Worm (Caenorhabditis elegans) whole organism, mixed stage, embryonic: ENCODE measurements around the gene scc-3.

Experiments
- M03D4.4 ChIP-seq: sonication (generic microtip); optimal IDR thresholded peaks from 2 replicates; lab custom pipeline; 2017; ENCODE audit warnings: mild to moderate bottlenecking, missing genetic modification characterization, missing compliant biosample characterization
- bed-3 ChIP-seq: fragments of 200-800 bp; sonication (Bioruptor generic); optimal IDR thresholded peaks from 3 replicates; lab custom pipeline; 2018; ENCODE audit warnings: mild to moderate bottlenecking, missing genetic modification characterization, moderate library complexity, missing compliant biosample characterization
- blmp-1 ChIP-seq: fragments of 150-350 bp; optimal IDR thresholded peaks from 2 replicates; lab custom pipeline; 2014; ENCODE audit warnings: missing biosample characterization, missing genetic modification characterization
- ceh-39 ChIP-seq: fragments of 150-350 bp; optimal IDR thresholded peaks from 2 replicates; lab custom pipeline; 2014; ENCODE audit warnings: missing biosample characterization, missing genetic modification characterization
- ceh-43 ChIP-seq: fragments of 200-800 bp; sonication (Bioruptor generic); optimal IDR thresholded peaks from 2 replicates; lab custom pipeline; 2018; ENCODE audit warnings: mild to moderate bottlenecking, missing genetic modification characterization, moderate library complexity, missing compliant biosample characterization
- ceh-83 ChIP-seq: fragments of 200-800 bp; sonication (Bioruptor generic); optimal IDR thresholded peaks from 2 replicates; lab custom pipeline; 2018; ENCODE audit warnings: mild to moderate bottlenecking, missing genetic modification characterization, missing compliant biosample characterization
- ces-1 ChIP-seq: fragments of 150-350 bp; optimal IDR thresholded peaks from 2 replicates; lab custom pipeline; 2014; ENCODE audit warnings: missing biosample characterization, missing genetic modification reagents, missing genetic modification characterization
- cnd-1 ChIP-seq: fragments of 200-800 bp; sonication (Bioruptor generic); optimal IDR thresholded peaks from 2 replicates; lab custom pipeline; 2018; ENCODE audit warnings: mild to moderate bottlenecking, missing genetic modification characterization, missing compliant biosample characterization
- drap-1 ChIP-seq: fragments of 200-800 bp; sonication (Bioruptor generic); optimal IDR thresholded peaks from 3 replicates; lab custom pipeline; 2018; ENCODE audit warnings: mild to moderate bottlenecking, missing genetic modification characterization, missing compliant biosample characterization
- elt-1 ChIP-seq: sonication (generic microtip); optimal IDR thresholded peaks from 2 replicates; lab custom pipeline; 2017; ENCODE audit warnings: missing genetic modification characterization, mild to moderate bottlenecking, missing compliant biosample characterization, antibody characterized with exemption, moderate library complexity, borderline replicate concordance; ENCODE audit not compliant: insufficient read depth
- elt-3 ChIP-seq: fragments of 150-350 bp; optimal IDR thresholded peaks from 2 replicates; lab custom pipeline; 2014; ENCODE audit warnings: missing biosample characterization, missing genetic modification characterization
- flh-1 ChIP-seq: fragments of 200-800 bp; sonication (Bioruptor generic); optimal IDR thresholded peaks from 2 replicates; lab custom pipeline; 2018; ENCODE audit warnings: mild to moderate bottlenecking, missing genetic modification characterization, moderate library complexity, missing compliant biosample characterization
- ham-2 ChIP-seq: fragments of 200-800 bp; sonication (Bioruptor generic); optimal IDR thresholded peaks from 2 replicates; lab custom pipeline; 2018; ENCODE audit warnings: mild to moderate bottlenecking, missing genetic modification characterization, missing compliant biosample characterization
- hlh-1 ChIP-seq: fragments of 150-350 bp; optimal IDR thresholded peaks from 2 replicates; lab custom pipeline; 2014; ENCODE audit warnings: missing biosample characterization, missing genetic modification reagents, missing genetic modification characterization
- lin-13 ChIP-seq: fragments of 150-350 bp; optimal IDR thresholded peaks from 2 replicates; lab custom pipeline; 2014; ENCODE audit warnings: missing biosample characterization, missing genetic modification characterization
- lin-32 ChIP-seq: fragments of 200-800 bp; sonication (Bioruptor generic); optimal IDR thresholded peaks from 2 replicates; lab custom pipeline; 2018; ENCODE audit warnings: mild to moderate bottlenecking, missing genetic modification characterization, missing compliant biosample characterization
- lsy-2 ChIP-seq: fragments of 150-350 bp; optimal IDR thresholded peaks from 2 replicates; lab custom pipeline; 2014; ENCODE audit warnings: missing biosample characterization, missing genetic modification characterization
- mab-5 ChIP-seq: fragments of 150-350 bp; optimal IDR thresholded peaks from 2 replicates; lab custom pipeline; 2014; ENCODE audit warnings: missing biosample characterization, missing genetic modification characterization
- mls-2 ChIP-seq: sonication (generic microtip); optimal IDR thresholded peaks from 2 replicates; lab custom pipeline; 2016; ENCODE audit warnings: mild to moderate bottlenecking, missing genetic modification characterization, moderate library complexity, missing compliant biosample characterization
- nhr-12 ChIP-seq: fragments of 150-350 bp; optimal IDR thresholded peaks from 2 replicates; lab custom pipeline; 2014; ENCODE audit warnings: missing biosample characterization, missing genetic modification characterization
- nhr-2 ChIP-seq: fragments of 150-350 bp; optimal IDR thresholded peaks from 2 replicates; lab custom pipeline; 2014; ENCODE audit warnings: missing biosample characterization, missing genetic modification characterization
- nhr-237 ChIP-seq: fragments of 150-350 bp; optimal IDR thresholded peaks from 2 replicates; lab custom pipeline; 2014; ENCODE audit warnings: missing biosample characterization, missing genetic modification characterization
- nhr-28 ChIP-seq: fragments of 150-350 bp; optimal IDR thresholded peaks from 2 replicates; lab custom pipeline; 2014; ENCODE audit warnings: missing biosample characterization, missing genetic modification characterization
- nhr-76 ChIP-seq: sonication (generic microtip); optimal IDR thresholded peaks from 2 replicates; lab custom pipeline; 2017; ENCODE audit warnings: missing biosample characterization, missing genetic modification characterization
- pha-4 ChIP-seq: fragments of 150-350 bp; optimal IDR thresholded peaks from 2 replicates; lab custom pipeline; 2018; ENCODE audit warnings: missing biosample characterization, missing genetic modification reagents, missing genetic modification characterization
- sem-2 ChIP-seq: fragments of 200-800 bp; sonication (Bioruptor generic); optimal IDR thresholded peaks from 2 replicates; lab custom pipeline; 2018; ENCODE audit warnings: mild to moderate bottlenecking, missing genetic modification characterization, missing compliant biosample characterization
- snpc-4 ChIP-seq: fragments of 150-350 bp; optimal IDR thresholded peaks from 2 replicates; lab custom pipeline; 2014; ENCODE audit warnings: missing biosample characterization, missing genetic modification characterization
- sptf-1 ChIP-seq: sonication (generic microtip); optimal IDR thresholded peaks from 2 replicates; lab custom pipeline; 2017; ENCODE audit warnings: mild to moderate bottlenecking, missing genetic modification characterization, moderate library complexity, missing compliant biosample characterization
- unc-120 ChIP-seq: sonication (generic microtip); optimal IDR thresholded peaks from 2 replicates; lab custom pipeline; 2017; ENCODE audit warnings: missing genetic modification characterization, missing compliant biosample characterization; ENCODE audit not compliant: poor library complexity, severe bottlenecking
- unc-39 ChIP-seq: fragments of 150-350 bp; optimal IDR thresholded peaks from 2 replicates; lab custom pipeline; 2014; ENCODE audit warnings: missing biosample characterization, missing genetic modification characterization
- unc-62 ChIP-seq: fragments of 150-350 bp; optimal IDR thresholded peaks from 2 replicates; lab custom pipeline; 2014; ENCODE audit warnings: missing biosample characterization, missing genetic modification reagents, missing genetic modification characterization
- zip-8 ChIP-seq: fragments of 150-350 bp; optimal IDR thresholded peaks from 2 replicates; lab custom pipeline; 2014; ENCODE audit warnings: missing biosample characterization, missing genetic modification characterization
- ztf-11 ChIP-seq: fragments of 150-350 bp; optimal IDR thresholded peaks from 2 replicates; lab custom pipeline; 2014; ENCODE audit warnings: missing biosample characterization, missing genetic modification characterization

Gene scc-3

DNA sequence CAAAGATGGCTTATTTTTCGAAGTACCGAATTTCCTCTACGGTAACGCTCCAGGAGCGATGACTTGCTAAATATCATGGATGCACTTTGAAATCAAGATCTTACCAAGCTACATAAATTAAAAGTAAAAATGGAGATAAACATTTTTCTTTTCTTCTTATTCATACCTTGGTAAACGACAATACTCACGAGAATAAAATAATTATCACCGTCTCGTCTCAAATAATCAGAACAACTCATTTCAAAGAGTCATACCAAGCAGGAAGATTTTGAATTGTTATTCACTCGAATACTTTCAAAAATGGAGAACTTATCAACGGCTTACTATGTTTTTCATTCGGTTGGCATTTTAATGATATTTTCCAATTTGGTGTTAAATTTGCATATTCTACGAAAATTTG, 39.5 kb downstream of the scc-3 start, which contains the start of gene srbc-45:
srbc-45 (plus strand) TSS at position 301 of the 400 bp plus-strand sequence.
- TF ChIP-seq ceh-83 (GFP tag; lab: Kevin White, UChicago) = no peak
- TF ChIP-seq ces-1 = no peak
- TF ChIP-seq flh-1 (GFP tag; lab: Kevin White, UChicago) = no peak
- TF ChIP-seq mls-2 (tag; lab: Kevin White, UChicago) = no peak
- TF ChIP-seq snpc-4 (tag; lab: Kevin White, UChicago) = no peak
- no peak for TF ChIP-seq nhr-28

- TF ChIP-seq blmp-1 (no peak), lin-13 (no peak), ceh-83 (GFP tag; lab: Kevin White, UChicago) (no peak), sem-2 (GFP tag; lab: Kevin White, UChicago) (no peak), snpc-4 (tag; lab: Kevin White, UChicago) (no peak), ceh-39 (no peak), unc-120 (tag; lab: Kevin White, UChicago) (no peak), drap-1 (GFP tag; lab: Kevin White, UChicago) (no peak), elt-1 (tag; lab: Kevin White, UChicago) (no peak), unc-62 (no peak), mab-5 (tag; lab: Kevin White, UChicago) (no peak), nhr-12 (tag; lab: Kevin White, UChicago) (no peak), lsy-2 (tag; lab: Kevin White, UChicago) (no peak), hlh-1 (no peak), ceh-43 (GFP tag; lab: Kevin White, UChicago) (no peak), nhr-76 (no peak)
Observed at ce11 chrV:12806190-12806589, 42.4 kb downstream of the scc-3 start, which contains the start of gene ZC443.7. Gene ZC443.7, plus strand, starts transcription at chrV:12806490.

ce11 chrV:12809876-12810275, 46.1 kb downstream of the scc-3 start, which contains the start of gene ZC443.1:
Gene ZC443.1, minus strand, starts transcription at chrV:12810080.
- TF ChIP-seq pha-4 = no peak
- no peak for TF ChIP-seq unc-120 (tag; lab: Kevin White, UChicago)
- TF ChIP-seq nhr-2 = no peak
- TF ChIP-seq ham-2 (GFP tag; lab: Kevin White, UChicago) = no peak
- no peak for TF ChIP-seq ces-1
- no peak for TF ChIP-seq mls-2 (tag; lab: Kevin White, UChicago)
- TF ChIP-seq elt-1 (tag; lab: Kevin White, UChicago) = no peak
- TF ChIP-seq sptf-1 = no peak
- no peak for TF ChIP-seq snpc-4 (tag; lab: Kevin White, UChicago)
- TF ChIP-seq hlh-1 = no peak
- no peak for TF ChIP-seq sem-2 (GFP tag; lab: Kevin White, UChicago)

DNA sequence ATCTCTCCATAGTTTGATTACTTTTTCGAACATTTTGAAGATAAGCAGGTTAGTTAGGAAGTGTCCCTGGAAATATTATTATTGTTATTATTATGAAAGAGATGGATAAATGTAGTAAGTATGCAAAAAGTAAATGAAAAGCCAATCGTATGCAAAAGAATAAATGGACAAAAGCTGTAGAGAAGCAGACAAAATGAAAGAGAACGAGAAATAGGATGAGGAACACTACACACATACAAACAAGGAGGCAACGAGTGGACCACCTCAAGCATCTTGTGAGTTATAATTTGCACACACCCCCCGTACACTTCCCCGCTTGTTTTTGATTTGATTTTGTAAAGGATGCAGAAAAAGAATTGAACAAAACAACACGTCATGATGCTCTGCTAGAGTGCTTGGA, 47.4 kb downstream of the scc-3 start, which contains the start of gene ZC443.2:
ZC443.2 (minus strand) TSS at position 67 of the 400 bp plus-strand sequence.
- TF ChIP-seq nhr-2 = no peak
- no peak for TF ChIP-seq ceh-39
- no peak for TF ChIP-seq unc-120 (tag; lab: Kevin White, UChicago)
- TF ChIP-seq nhr-237 (tag; lab: Kevin White, UChicago) = no peak
- TF ChIP-seq sem-2 (GFP tag; lab: Kevin White, UChicago) = no peak
- TF ChIP-seq ces-1 = peak; percentile 59
- no peak for TF ChIP-seq sptf-1
- TF ChIP-seq flh-1 (GFP tag; lab: Kevin White, UChicago) = no peak

- TF ChIP-seq M03D4.4 (no peak), flh-1 (GFP tag; lab: Kevin White, UChicago) (no peak), ham-2 (GFP tag; lab: Kevin White, UChicago) (no peak), nhr-28 (no peak), elt-1 (tag; lab: Kevin White, UChicago) (no peak), ces-1 (no peak), nhr-76 (no peak), lsy-2 (tag; lab: Kevin White, UChicago) (no peak)
Observed at ce11 chrV:12811810-12812209, 48.1 kb downstream of the scc-3 start.

DNA sequence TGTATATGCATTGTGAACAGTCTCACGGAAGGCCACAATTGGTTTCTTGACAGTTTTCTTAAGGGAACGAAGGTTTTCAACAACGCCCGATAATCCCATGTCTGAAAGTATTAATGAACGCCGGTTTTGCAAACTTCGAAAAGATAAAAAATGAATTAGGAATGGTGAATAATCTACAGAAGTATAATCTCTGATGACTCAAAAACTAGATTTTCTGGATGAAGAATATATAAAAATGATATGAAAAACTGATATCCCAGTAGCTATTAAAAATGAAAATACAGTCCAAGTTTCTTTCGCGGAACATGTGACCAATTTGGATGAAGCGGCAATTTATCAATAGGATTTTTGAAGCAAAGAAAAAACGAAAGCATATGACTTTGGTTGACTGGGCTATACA, 50.3 kb downstream of the scc-3 start, which contains the start of gene ZC443.3:
ZC443.3 (minus strand) TSS at position 101 of the 400 bp plus-strand sequence.
- no peak for TF ChIP-seq nhr-237 (tag; lab: Kevin White, UChicago)
- no peak for TF ChIP-seq mab-5 (tag; lab: Kevin White, UChicago)
- TF ChIP-seq unc-62 = no peak
- no peak for TF ChIP-seq snpc-4 (tag; lab: Kevin White, UChicago)

DNA sequence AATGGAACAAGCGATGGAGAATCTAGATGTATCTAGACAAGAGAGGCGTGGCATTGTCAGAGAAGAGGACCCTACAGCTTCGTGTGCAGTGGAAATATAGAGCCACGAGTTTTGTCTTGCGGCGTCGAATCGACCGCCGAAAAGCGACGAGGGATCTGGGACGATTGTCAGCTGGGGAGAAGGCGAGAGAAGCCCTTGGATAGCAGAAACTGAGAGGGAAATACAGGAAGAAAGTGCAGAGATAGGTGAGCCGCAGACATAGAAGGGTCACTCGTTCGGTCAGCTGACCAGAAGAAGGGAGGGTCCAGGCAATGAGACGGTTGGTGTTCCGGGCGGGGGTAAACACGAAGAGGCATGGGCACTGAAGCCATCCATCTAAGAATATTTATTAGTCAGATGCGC, 50.7 kb downstream of the scc-3 start:
- no peak for TF ChIP-seq mab-5 (tag; lab: Kevin White, UChicago)
- TF ChIP-seq sem-2 (GFP tag; lab: Kevin White, UChicago) = no peak
- peak; percentile 85 for TF ChIP-seq unc-120 (tag; lab: Kevin White, UChicago)
- TF ChIP-seq ham-2 (GFP tag; lab: Kevin White, UChicago) = peak; percentile 75
- no peak for TF ChIP-seq unc-39 (tag; lab: Kevin White, UChicago)
- no peak for TF ChIP-seq lin-32 (GFP tag; lab: Kevin White, UChicago)
- TF ChIP-seq drap-1 (GFP tag; lab: Kevin White, UChicago) = peak; percentile 40
- no peak for TF ChIP-seq ceh-83 (GFP tag; lab: Kevin White, UChicago)
- TF ChIP-seq elt-1 (tag; lab: Kevin White, UChicago) = no peak
- peak; percentile 13 for TF ChIP-seq ztf-11 (tag; lab: Kevin White, UChicago)
- TF ChIP-seq ceh-43 (GFP tag; lab: Kevin White, UChicago) = no peak
- TF ChIP-seq pha-4 = peak; percentile 69
- no peak for TF ChIP-seq nhr-76
- TF ChIP-seq bed-3 = no peak
- no peak for TF ChIP-seq cnd-1 (tag; lab: Kevin White, UChicago)
- TF ChIP-seq elt-3 (tag; lab: Kevin White, UChicago) = no peak
- no peak for TF ChIP-seq ceh-39
- no peak for TF ChIP-seq snpc-4 (tag; lab: Kevin White, UChicago)
- TF ChIP-seq M03D4.4 = no peak
- TF ChIP-seq zip-8 (tag; lab: Kevin White, UChicago) = no peak
- peak; percentile 39 for TF ChIP-seq ces-1
- TF ChIP-seq lsy-2 (tag; lab: Kevin White, UChicago) = peak; percentile 9
- peak; percentile 82 for TF ChIP-seq hlh-1
